Fruit fly (Drosophila melanogaster): ENCODE measurements around the gene CG12746.
A peak's percentile ranks its signal among the peaks of the same experiment; 100 is the strongest.

The CG12746 gene

dm6 chr3R:5568590-5568989 lies 3.9 kb downstream of the CG12746 start, which contains the start of the genes CG2931 and Rheb (continued):
- peak; percentile 69 for TF ChIP-seq bbx (GFP tag; IDR thresholded peaks at IDR 0.05; ENCODE audit: partially characterized antibody)
- TF ChIP-seq peb (GFP tag; IDR thresholded peaks at IDR 0.05) = peak; percentile 47
- peak; percentile 29 for TF ChIP-seq gsb-n (tag; optimal IDR thresholded peaks at IDR 0.05)
- TF ChIP-seq Myb (GFP tag; optimal IDR thresholded peaks at IDR 0.05) = peak; percentile 92
- peak; percentile 51 for TF ChIP-seq kay (GFP tag; optimal IDR thresholded peaks at IDR 0.05)
- TF ChIP-seq Hmr (GFP tag; optimal IDR thresholded peaks at IDR 0.05) = peak; percentile 69
- TF ChIP-seq stwl (tag; optimal IDR thresholded peaks at IDR 0.05) = peak; percentile 87
- no peak for TF ChIP-seq CG11093 (GFP tag; IDR thresholded peaks at IDR 0.05)
- peak; percentile 1 for TF ChIP-seq trh (GFP tag; optimal IDR thresholded peaks at IDR 0.05)
- TF ChIP-seq Trl (optimal IDR thresholded peaks at IDR 0.05) = no peak
- TF ChIP-seq Trl (GFP tag; optimal IDR thresholded peaks at IDR 0.05) = no peak
- peak; percentile 53 for TF ChIP-seq pum (GFP tag; optimal IDR thresholded peaks at IDR 0.05)
- peak; percentile 89 for TF ChIP-seq trem (tag; optimal IDR thresholded peaks at IDR 0.05)
- peak; percentile 62 for TF ChIP-seq slou (GFP tag; optimal IDR thresholded peaks at IDR 0.05)
- no peak for TF ChIP-seq CG8765 (GFP tag; IDR thresholded peaks at IDR 0.05)
- TF ChIP-seq ems (GFP tag; optimal IDR thresholded peaks at IDR 0.05) = peak; percentile 45
- peak; percentile 49 for TF ChIP-seq CG10543 (GFP tag; optimal IDR thresholded peaks at IDR 0.05)
- TF ChIP-seq maf-S (GFP tag; optimal IDR thresholded peaks at IDR 0.05) = peak; percentile 53
- TF ChIP-seq Xbp1 (GFP tag; optimal IDR thresholded peaks at IDR 0.05) = peak; percentile 77
- TF ChIP-seq sr (GFP tag; IDR thresholded peaks at IDR 0.05) = no peak
- TF ChIP-seq lbe (GFP tag; optimal IDR thresholded peaks at IDR 0.05) = peak; percentile 30
- peak; percentile 78 for TF ChIP-seq CG3847 (GFP tag; IDR thresholded peaks at IDR 0.05)
- peak; percentile 8 for TF ChIP-seq CG11723 (GFP tag; optimal IDR thresholded peaks at IDR 0.05)
- TF ChIP-seq CG9215 (GFP tag; IDR thresholded peaks at IDR 0.05) = peak; percentile 52
- TF ChIP-seq Dek (tag; optimal IDR thresholded peaks at IDR 0.05) = peak; percentile 36
- TF ChIP-seq Bgb (GFP tag; IDR thresholded peaks at IDR 0.05; ENCODE audit: partially characterized antibody) = peak; percentile 74
- TF ChIP-seq Atf6 (GFP tag; IDR thresholded peaks at IDR 0.05) = peak; percentile 67
- peak; percentile 81 for TF ChIP-seq Rfx (GFP tag; IDR thresholded peaks at IDR 0.05)
- TF ChIP-seq esg (GFP tag; conservative IDR thresholded peaks at IDR 0.05) = peak; percentile 71
- no peak for TF ChIP-seq jing (GFP tag; optimal IDR thresholded peaks at IDR 0.05)
- peak; percentile 28 for TF ChIP-seq Antp (GFP tag; optimal IDR thresholded peaks at IDR 0.05)
- TF ChIP-seq ssp (GFP tag; IDR thresholded peaks at IDR 0.05) = peak; percentile 93
- TF ChIP-seq CG12155 (GFP tag; optimal IDR thresholded peaks at IDR 0.05) = peak; percentile 71
- peak; percentile 94 for TF ChIP-seq row (GFP tag; IDR thresholded peaks at IDR 0.05)
- TF ChIP-seq CG18619 (GFP tag; optimal IDR thresholded peaks at IDR 0.05) = peak; percentile 12
- peak; percentile 44; the same call in 1 of the 3 replicates for TF ChIP-seq Opbp (GFP tag; IDR thresholded peaks at IDR 0.05; ENCODE audit: partially characterized antibody)
- peak; percentile 14 for TF ChIP-seq CrebB (tag; optimal IDR thresholded peaks at IDR 0.05)
- peak; percentile 24 for TF ChIP-seq ERR (GFP tag; optimal IDR thresholded peaks at IDR 0.05)
- peak; percentile 45 for TF ChIP-seq ewg (GFP tag; optimal IDR thresholded peaks at IDR 0.05)
- TF ChIP-seq CG15269 (tag; optimal IDR thresholded peaks at IDR 0.05) = peak; percentile 68
- TF ChIP-seq ash1 (GFP tag; optimal IDR thresholded peaks at IDR 0.05) = no peak
- peak; percentile 74 for TF ChIP-seq Abd-B (GFP tag; optimal IDR thresholded peaks at IDR 0.05)
- peak; percentile 68 for TF ChIP-seq CG1602 (GFP tag; optimal IDR thresholded peaks at IDR 0.05)
- no peak for TF ChIP-seq emc (GFP tag; optimal IDR thresholded peaks at IDR 0.05)
- TF ChIP-seq HmgD (GFP tag; optimal IDR thresholded peaks at IDR 0.05) = no peak
- no peak for TF ChIP-seq CG3065 (GFP tag; optimal IDR thresholded peaks at IDR 0.05)
- TF ChIP-seq CG13296 (GFP tag; optimal IDR thresholded peaks at IDR 0.05) = peak; percentile 23
- peak; percentile 61; the same call in 1 of the 2 replicates for TF ChIP-seq CG42726 (GFP tag; IDR thresholded peaks at IDR 0.05; ENCODE audit: partially characterized antibody)
- TF ChIP-seq CG18599 (GFP tag; optimal IDR thresholded peaks at IDR 0.05) = peak; percentile 37
- 0 out of 3 replicates have a peak, but pooled peaks have one; percentile 28 for TF ChIP-seq CG11456 (GFP tag; IDR thresholded peaks at IDR 0.05)
- TF ChIP-seq Sox100B (GFP tag; optimal IDR thresholded peaks at IDR 0.05) = peak; percentile 26
- TF ChIP-seq CG13624 (GFP tag; optimal IDR thresholded peaks at IDR 0.05) = peak; percentile 30

Data from whole organism, embryonic.